Fruit fly (Drosophila melanogaster) whole organism, embryonic: Measurements from ENCODE around the gene shv.

Experiments used
- B-H2 ChIP-seq: fragments of 200-800 bp; sonication (Bioruptor generic); optimal IDR thresholded peaks from 2 replicates; lab custom pipeline; 2018; ENCODE audit warnings: missing biosample characterization, mild to moderate bottlenecking, missing genetic modification characterization
- CG10321 ChIP-seq: fragments of 200-800 bp; sonication (Bioruptor generic); IDR thresholded peaks from 2 replicates; pipeline ENCODE4 v1.3.6; 2022; ENCODE audit warnings: missing biosample characterization, missing genetic modification characterization
- CG10431 ChIP-seq: fragments of 200-800 bp; sonication (Bioruptor generic); optimal IDR thresholded peaks from 3 replicates; lab custom pipeline; 2018; ENCODE audit warnings: missing biosample characterization, mild to moderate bottlenecking, missing genetic modification characterization
- CG1233 ChIP-seq: fragments of 200-800 bp; sonication (Bioruptor generic); optimal IDR thresholded peaks from 4 replicates; lab custom pipeline; 2018; ENCODE audit warnings: missing biosample characterization, mild to moderate bottlenecking, missing genetic modification characterization
- CG13424 ChIP-seq: fragments of 200-800 bp; sonication (Bioruptor generic); optimal IDR thresholded peaks from 2 replicates; lab custom pipeline; 2019; ENCODE audit warnings: missing biosample characterization, mild to moderate bottlenecking, missing genetic modification characterization, moderate library complexity
- CG13894 ChIP-seq: fragments of 200-800 bp; sonication (Bioruptor generic); optimal IDR thresholded peaks from 3 replicates; lab custom pipeline; 2018; ENCODE audit warnings: missing biosample characterization, mild to moderate bottlenecking, missing genetic modification characterization, moderate library complexity
- CG14050 ChIP-seq: fragments of 200-800 bp; sonication (Bioruptor generic); IDR thresholded peaks from 3 replicates; pipeline ENCODE4 v1.3.6; 2022; ENCODE audit warnings: missing biosample characterization, missing genetic modification characterization
- CG14965 ChIP-seq: fragments of 200-800 bp; sonication (Bioruptor generic); optimal IDR thresholded peaks from 2 replicates; lab custom pipeline; 2016; ENCODE audit warnings: missing biosample characterization, missing genetic modification characterization, borderline replicate concordance
- CG16813 ChIP-seq: fragments of 200-800 bp; sonication (Bioruptor generic); IDR thresholded peaks from 3 replicates; pipeline ENCODE4 v1.3.6; 2022; ENCODE audit warnings: missing biosample characterization, missing genetic modification characterization; ENCODE audit not compliant: partially characterized antibody
- CG17829 ChIP-seq: fragments of 200-800 bp; optimal IDR thresholded peaks from 2 replicates; lab custom pipeline; 2019; ENCODE audit warnings: missing biosample characterization, mild to moderate bottlenecking, missing genetic modification characterization, moderate library complexity
- CG31388 ChIP-seq: fragments of 200-800 bp; sonication (Bioruptor generic); optimal IDR thresholded peaks from 2 replicates; lab custom pipeline; 2016; ENCODE audit warnings: missing biosample characterization, missing genetic modification characterization
- CG4282 ChIP-seq: fragments of 200-800 bp; sonication (Bioruptor generic); optimal IDR thresholded peaks from 2 replicates; lab custom pipeline; 2016; ENCODE audit warnings: missing biosample characterization, missing genetic modification characterization
- CG4707 ChIP-seq: fragments of 200-800 bp; sonication (Bioruptor generic); optimal IDR thresholded peaks from 2 replicates; lab custom pipeline; 2018; ENCODE audit warnings: missing biosample characterization, mild to moderate bottlenecking, missing genetic modification characterization, moderate library complexity
- CG5180 ChIP-seq: fragments of 200-800 bp; sonication (Bioruptor generic); optimal IDR thresholded peaks from 3 replicates; lab custom pipeline; 2017; ENCODE audit warnings: missing biosample characterization, missing genetic modification characterization, mild to moderate bottlenecking, moderate library complexity, missing genetic modification reagents
- CG8359 ChIP-seq: fragments of 200-800 bp; sonication (Bioruptor generic); optimal IDR thresholded peaks from 2 replicates; lab custom pipeline; 2017; ENCODE audit warnings: missing biosample characterization, mild to moderate bottlenecking, missing genetic modification characterization, borderline replicate concordance
- CG9817 ChIP-seq: fragments of 200-800 bp; sonication (Bioruptor generic); optimal IDR thresholded peaks from 2 replicates; lab custom pipeline; 2018; ENCODE audit warnings: missing biosample characterization, mild to moderate bottlenecking, missing genetic modification characterization, moderate library complexity
- CG9932 ChIP-seq: fragments of 200-800 bp; sonication (Bioruptor generic); IDR thresholded peaks from 2 replicates; pipeline ENCODE4 v1.3.6; 2022; ENCODE audit warnings: missing biosample characterization, missing genetic modification characterization
- CHES-1-like ChIP-seq: fragments of 200-800 bp; sonication (Bioruptor generic); optimal IDR thresholded peaks from 2 replicates; lab custom pipeline; 2016; ENCODE audit warnings: missing biosample characterization, missing genetic modification characterization
- CoRest ChIP-seq: fragments of 200-800 bp; sonication (Bioruptor generic); optimal IDR thresholded peaks from 3 replicates; lab custom pipeline; 2018; ENCODE audit warnings: missing biosample characterization, mild to moderate bottlenecking, missing genetic modification characterization, moderate library complexity
- Dref ChIP-seq: fragments of 200-800 bp; sonication (Bioruptor generic); IDR thresholded peaks from 2 replicates; pipeline ENCODE4 v1.3.6; 2022; ENCODE audit warnings: missing biosample characterization, missing genetic modification characterization
- E2f1 ChIP-seq: fragments of 200-800 bp; sonication (Bioruptor generic); IDR thresholded peaks from 2 replicates; pipeline ENCODE4 v1.3.6; 2022; ENCODE audit warnings: missing biosample characterization, missing genetic modification characterization
- Fer3 ChIP-seq: fragments of 200-800 bp; sonication (Bioruptor generic); optimal IDR thresholded peaks from 2 replicates; lab custom pipeline; 2018; ENCODE audit warnings: missing biosample characterization, mild to moderate bottlenecking, missing genetic modification characterization, moderate library complexity
- HHEX ChIP-seq: fragments of 200-800 bp; sonication (Bioruptor generic); optimal IDR thresholded peaks from 3 replicates; lab custom pipeline; 2017; ENCODE audit warnings: missing biosample characterization, mild to moderate bottlenecking, missing genetic modification characterization, missing genetic modification reagents
- Hr3 ChIP-seq: fragments of 200-800 bp; sonication (Bioruptor generic); optimal IDR thresholded peaks from 3 replicates; lab custom pipeline; 2016; ENCODE audit warnings: missing biosample characterization, missing genetic modification characterization
- Hr39 ChIP-seq: fragments of >200 bp; optimal IDR thresholded peaks from 2 replicates; lab custom pipeline; 2017
- Hsf ChIP-seq: fragments of 200-800 bp; sonication (Bioruptor generic); optimal IDR thresholded peaks from 3 replicates; lab custom pipeline; 2016; ENCODE audit warnings: missing biosample characterization, missing genetic modification characterization
- MBD-R2 ChIP-seq: fragments of 200-800 bp; sonication (Bioruptor generic); IDR thresholded peaks from 2 replicates; pipeline ENCODE4 v1.3.6; 2022; ENCODE audit warnings: missing biosample characterization, missing genetic modification characterization
- Mad ChIP-seq: fragments of 200-800 bp; sonication (Bioruptor generic); optimal IDR thresholded peaks from 2 replicates; lab custom pipeline; 2016; ENCODE audit warnings: missing biosample characterization, missing genetic modification characterization
- Opbp ChIP-seq: fragments of 200-800 bp; sonication (Bioruptor generic); IDR thresholded peaks from 3 replicates; pipeline ENCODE4 v1.3.6; 2022; ENCODE audit warnings: missing biosample characterization, missing genetic modification characterization; ENCODE audit not compliant: partially characterized antibody
- Sry-β ChIP-seq: fragments of 200-800 bp; sonication (Bioruptor generic); optimal IDR thresholded peaks from 2 replicates; lab custom pipeline; 2018; ENCODE audit warnings: missing biosample characterization, mild to moderate bottlenecking, missing genetic modification characterization, moderate library complexity
- al ChIP-seq: fragments of 200-800 bp; sonication (Bioruptor generic); IDR thresholded peaks from 2 replicates; pipeline ENCODE4 v1.3.6; 2022; ENCODE audit warnings: missing biosample characterization, missing genetic modification characterization
- cad ChIP-seq: fragments of >200 bp; optimal IDR thresholded peaks from 2 replicates; lab custom pipeline; 2017; ENCODE audit warnings: missing biosample characterization, missing genetic modification characterization
- crc ChIP-seq: fragments of 200-800 bp; sonication (Bioruptor generic); optimal IDR thresholded peaks from 2 replicates; lab custom pipeline; 2016; ENCODE audit warnings: missing biosample characterization, missing genetic modification characterization
- disco-r ChIP-seq: fragments of 200-800 bp; sonication (Bioruptor generic); optimal IDR thresholded peaks from 2 replicates; lab custom pipeline; 2016; ENCODE audit warnings: missing biosample characterization, missing genetic modification characterization
- dm ChIP-seq: fragments of 200-800 bp; sonication (Bioruptor generic); optimal IDR thresholded peaks from 3 replicates; lab custom pipeline; 2016; ENCODE audit warnings: missing biosample characterization, missing genetic modification characterization
- dmrt11E ChIP-seq: fragments of 200-800 bp; sonication (Bioruptor generic); optimal IDR thresholded peaks from 3 replicates; lab custom pipeline; 2018; ENCODE audit warnings: missing biosample characterization, mild to moderate bottlenecking, missing genetic modification characterization, moderate library complexity
- ewg ChIP-seq: fragments of 200-800 bp; sonication (Bioruptor generic); optimal IDR thresholded peaks from 3 replicates; lab custom pipeline; 2017; ENCODE audit warnings: mild to moderate bottlenecking, missing biosample characterization, missing genetic modification reagents, missing genetic modification characterization
- ftz-f1 ChIP-seq: fragments of 200-800 bp; sonication (Bioruptor generic); optimal IDR thresholded peaks from 2 replicates; lab custom pipeline; 2016; ENCODE audit warnings: missing biosample characterization, missing genetic modification characterization
- gem ChIP-seq: fragments of 200-800 bp; sonication (Bioruptor generic); optimal IDR thresholded peaks from 2 replicates; lab custom pipeline; 2019; ENCODE audit warnings: missing biosample characterization, mild to moderate bottlenecking, missing genetic modification characterization, moderate library complexity
- ham ChIP-seq: fragments of 200-800 bp; sonication (Bioruptor generic); IDR thresholded peaks from 2 replicates; pipeline ENCODE4 v1.3.6; 2022; ENCODE audit warnings: missing biosample characterization, missing genetic modification characterization
- kni ChIP-seq: fragments of 200-800 bp; sonication (Bioruptor generic); optimal IDR thresholded peaks from 3 replicates; lab custom pipeline; 2017; ENCODE audit warnings: mild to moderate bottlenecking, missing biosample characterization, missing genetic modification reagents, missing genetic modification characterization
- luna ChIP-seq: fragments of 200-800 bp; sonication (Bioruptor generic); optimal IDR thresholded peaks from 2 replicates; lab custom pipeline; 2016; ENCODE audit warnings: missing biosample characterization, missing genetic modification characterization
- mld ChIP-seq: fragments of 200-800 bp; sonication (Bioruptor generic); IDR thresholded peaks from 3 replicates; pipeline ENCODE4 v1.3.6; 2022; ENCODE audit warnings: missing biosample characterization, missing genetic modification characterization; ENCODE audit not compliant: partially characterized antibody
- run ChIP-seq: fragments of 200-800 bp; sonication (Bioruptor generic); optimal IDR thresholded peaks from 3 replicates; lab custom pipeline; 2018; ENCODE audit warnings: missing biosample characterization, mild to moderate bottlenecking, missing genetic modification characterization
- sc ChIP-seq, 3 experiments: fragments of >200 bp in 2 of 3; fragments of 200-800 bp in 1 of 3; sonication (Bioruptor generic) in 1 of 3; optimal IDR thresholded peaks; 2 replicates in 2 of 3; 3 replicates in 1 of 3; lab custom pipeline; 2017; ENCODE audit warnings: mild to moderate bottlenecking in 1 of 3, missing biosample characterization in 1 of 3, missing genetic modification characterization in 1 of 3, missing genetic modification reagents in 1 of 3
- shn ChIP-seq: fragments of 200-800 bp; sonication (Bioruptor generic); optimal IDR thresholded peaks from 3 replicates; lab custom pipeline; 2016; ENCODE audit warnings: missing biosample characterization, missing genetic modification characterization
- sim ChIP-seq: fragments of 200-800 bp; sonication (Bioruptor generic); IDR thresholded peaks from 2 replicates; pipeline ENCODE4 v1.3.6; 2022; ENCODE audit warnings: missing biosample characterization, missing genetic modification characterization
- ssp ChIP-seq: fragments of 200-800 bp; sonication (Bioruptor generic); IDR thresholded peaks from 2 replicates; pipeline ENCODE4 v1.3.6; 2022; ENCODE audit warnings: missing biosample characterization, missing genetic modification characterization
- stwl ChIP-seq: fragments of 200-800 bp; sonication (Bioruptor generic); optimal IDR thresholded peaks from 3 replicates; lab custom pipeline; 2018; ENCODE audit warnings: missing biosample characterization, mild to moderate bottlenecking, missing genetic modification characterization, moderate library complexity

Gene shv

DNA sequence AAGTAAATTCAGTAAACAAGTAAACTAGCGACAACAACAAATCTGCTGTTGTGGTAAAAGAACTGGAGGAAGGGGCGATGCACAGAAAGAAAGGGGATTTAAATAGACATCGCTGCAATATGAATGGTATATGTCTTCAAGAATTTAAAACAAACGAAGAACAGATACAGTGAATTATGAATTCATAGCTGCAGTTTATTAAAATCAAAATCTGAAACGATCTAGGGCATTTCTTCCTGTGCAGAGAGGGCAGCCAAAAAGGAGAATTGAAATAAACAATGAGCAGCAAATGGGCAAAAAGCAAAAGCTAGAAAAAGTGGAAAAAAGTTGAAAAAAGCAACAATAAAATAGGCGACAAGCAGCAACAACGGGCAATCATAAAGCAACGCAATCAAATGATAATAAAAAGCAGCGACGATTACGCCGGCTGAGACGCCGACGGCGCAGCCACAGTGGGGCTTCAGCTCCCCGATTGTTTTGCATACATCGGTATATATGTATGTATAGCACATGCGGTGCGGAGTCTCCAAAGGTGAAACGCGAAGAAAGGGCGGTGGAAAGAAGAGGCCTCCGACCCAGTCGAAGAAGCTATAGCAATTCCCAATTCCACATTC lies 15.9 kb downstream of the shv start (continued):
- TF ChIP-seq CG31388 (GFP tag; lab: Kevin White, UChicago) (no peak), luna (GFP tag; lab: Kevin White, UChicago) (peak; percentile 44), CoRest (tag; lab: Kevin White, UChicago) (peak; percentile 64), CG1233 (GFP tag; lab: Kevin White, UChicago) (peak; percentile 63), cad (GFP tag; lab: Kevin White, UChicago) (no peak), kni (peak; percentile 63), CG17829 (tag; lab: Kevin White, UChicago) (peak; percentile 79), CG16813 (no peak), Dref (GFP tag; lab: Robert Waterston, UW) (no peak), Sry-β (GFP tag; lab: Kevin White, UChicago) (no peak), gem (tag; lab: Kevin White, UChicago) (peak; percentile 86), ssp (GFP tag; lab: Robert Waterston, UW) (peak; percentile 46; the same call in 1 of the 2 replicates), MBD-R2 (GFP tag; lab: Robert Waterston, UW) (peak; percentile 26; the same call in 1 of the 2 replicates), stwl (tag; lab: Kevin White, UChicago) (no peak), CG9932 (GFP tag; lab: Robert Waterston, UW) (peak; percentile 60), Opbp (GFP tag; lab: Robert Waterston, UW) (no peak), crc (GFP tag; lab: Kevin White, UChicago) (peak; percentile 64), sim (GFP tag; lab: Robert Waterston, UW) (peak; percentile 49; the same call in 1 of the 2 replicates), Hsf (GFP tag; lab: Kevin White, UChicago) (peak; percentile 73), mld (GFP tag; lab: Robert Waterston, UW) (no peak), ftz-f1 (no peak), run (tag; lab: Kevin White, UChicago) (peak; percentile 54), CG14965 (GFP tag; lab: Kevin White, UChicago) (no peak), ewg (GFP tag; lab: Kevin White, UChicago) (peak; percentile 65), dmrt11E (no peak), disco-r (GFP tag; lab: Kevin White, UChicago) (no peak), al (peak; percentile 56; the same call in 1 of the 2 replicates), CG10431 (GFP tag; lab: Kevin White, UChicago) (no peak), CG10321 (peak; percentile 53; the same call in 1 of the 2 replicates), E2f1 (peak; percentile 70), ham (no peak), CG13894 (tag; lab: Kevin White, UChicago) (peak; percentile 8), shn (GFP tag; lab: Kevin White, UChicago) (peak; percentile 53), CG8359 (GFP tag; lab: Kevin White, UChicago) (peak; percentile 48), Hr39 (lab: Kevin White, UChicago) (no peak), Hr3 (GFP tag; lab: Kevin White, UChicago) (peak; percentile 51), Mad (GFP tag; lab: Kevin White, UChicago) (peak; percentile 27), CG13424 (tag; lab: Kevin White, UChicago) (peak; percentile 62), B-H2 (GFP tag; lab: Kevin White, UChicago) (no peak), HHEX (GFP tag; lab: Kevin White, UChicago) (peak; percentile 72), dm (GFP tag; lab: Kevin White, UChicago) (peak; percentile 52), sc (optimal IDR thresholded peaks at IDR 0.05; lab: Kevin White, UChicago) (no peak), sc (GFP tag; optimal IDR thresholded peaks at IDR 0.05; lab: Kevin White, UChicago) (peak; percentile 61), CHES-1-like (GFP tag; lab: Kevin White, UChicago) (peak; percentile 77), CG14050 (GFP tag; lab: Robert Waterston, UW) (peak; percentile 76), CG9817 (tag; lab: Kevin White, UChicago) (no peak), CG4707 (peak; percentile 57), CG5180 (GFP tag; lab: Kevin White, UChicago) (peak; percentile 50), CG4282 (GFP tag; lab: Kevin White, UChicago) (peak; percentile 45), Fer3 (tag; lab: Kevin White, UChicago) (peak; percentile 77)
